Fruit fly (Drosophila melanogaster): ENCODE measurements around the gene Nep2.

Nep2 gene

dm6 chr3R:4731828-4732657 is at the start of gene Nep2:
Nep2 (minus strand) TSS chr3R:4731878.
- no peak for TF ChIP-seq CG17801 (GFP tag; optimal IDR thresholded peaks at IDR 0.05; ENCODE audit: partially characterized antibody)

- TF ChIP-seq CG17801 (GFP tag; optimal IDR thresholded peaks at IDR 0.05; ENCODE audit: partially characterized antibody) = no peak
Observed at dm6 chr3R:4780721-4781120, 49.0 kb upstream of the Nep2 start.

- TF ChIP-seq CG17801 (GFP tag; optimal IDR thresholded peaks at IDR 0.05; ENCODE audit: partially characterized antibody) = no peak
Observed at dm6 chr3R:4780262-4780661, 48.6 kb upstream of the Nep2 start, which contains the start of gene CG14655. CG14655 (minus strand) TSS chr3R:4780302.

- TF ChIP-seq CG17801 (GFP tag; optimal IDR thresholded peaks at IDR 0.05; ENCODE audit: partially characterized antibody) = no peak
Observed at dm6 chr3R:4775371-4775770, 43.7 kb upstream of the Nep2 start.

- TF ChIP-seq CG17801 (GFP tag; optimal IDR thresholded peaks at IDR 0.05; ENCODE audit: partially characterized antibody) = no peak
Observed at dm6 chr3R:4774953-4775352, 43.3 kb upstream of the Nep2 start, which contains the start of gene CG44088. CG44088 (minus strand) TSS chr3R:4775053.

- no peak for TF ChIP-seq CG17801 (GFP tag; optimal IDR thresholded peaks at IDR 0.05; ENCODE audit: partially characterized antibody)
Observed at dm6 chr3R:4773097-4773496, 41.4 kb upstream of the Nep2 start, which contains the start of gene CG44098. CG44098 (minus strand) TSS chr3R:4773197.

- TF ChIP-seq CG17801 (GFP tag; optimal IDR thresholded peaks at IDR 0.05; ENCODE audit: partially characterized antibody) = no peak
Observed at dm6 chr3R:4771319-4771718, 39.6 kb upstream of the Nep2 start.

- no peak for TF ChIP-seq CG17801 (GFP tag; optimal IDR thresholded peaks at IDR 0.05; ENCODE audit: partially characterized antibody)
Observed at dm6 chr3R:4768711-4769239, 37.1 kb upstream of the Nep2 start.

dm6 chr3R:4761372-4761771 is 29.7 kb upstream of the Nep2 start:
- TF ChIP-seq CG17801 (GFP tag; optimal IDR thresholded peaks at IDR 0.05; ENCODE audit: partially characterized antibody) = no peak

dm6 chr3R:4749735-4750134 is 18.1 kb upstream of the Nep2 start, which contains the start of gene atms:
atms (plus strand) TSS chr3R:4750035.
- TF ChIP-seq CG17801 (GFP tag; optimal IDR thresholded peaks at IDR 0.05; ENCODE audit: partially characterized antibody) = no peak

dm6 chr3R:4748888-4749717 is 17.4 kb upstream of the Nep2 start, which contains the start of gene tacc:
tacc (minus strand) TSS chr3R:4749056.
- no peak for TF ChIP-seq CG17801 (GFP tag; optimal IDR thresholded peaks at IDR 0.05; ENCODE audit: partially characterized antibody)

- TF ChIP-seq CG17801 (GFP tag; optimal IDR thresholded peaks at IDR 0.05; ENCODE audit: partially characterized antibody) = no peak
Observed at dm6 chr3R:4747292-4747691, 15.6 kb upstream of the Nep2 start.

- no peak for TF ChIP-seq CG17801 (GFP tag; optimal IDR thresholded peaks at IDR 0.05; ENCODE audit: partially characterized antibody)
Observed at dm6 chr3R:4746189-4746771, 14.6 kb upstream of the Nep2 start.

dm6 chr3R:4745544-4745943 is 13.9 kb upstream of the Nep2 start:
- no peak for TF ChIP-seq CG17801 (GFP tag; optimal IDR thresholded peaks at IDR 0.05; ENCODE audit: partially characterized antibody)
